Worm (Caenorhabditis elegans): ENCODE measurements around the gene C40A11.7.

- TF ChIP-seq lin-35 (GFP tag; optimal IDR thresholded peaks at IDR 0.05) (no peak), skn-1 (tag; optimal IDR thresholded peaks at IDR 0.05) (no peak), snpc-4 (tag; optimal IDR thresholded peaks at IDR 0.05) (no peak)
These were observed 42.1 kb downstream of the C40A11.7 start, which contains the start of gene R52.4 for ce11 chrII:2108295-2108694.
